Worm (Caenorhabditis elegans) whole organism, mixed stage, embryonic: ENCODE data around the gene ptc-1.

Experiments used
- nhr-12 ChIP-seq: fragments of 150-350 bp; optimal IDR thresholded peaks from 2 replicates; lab custom pipeline; 2014; ENCODE audit warnings: missing biosample characterization, missing genetic modification characterization
- unc-120 ChIP-seq: sonication (generic microtip); optimal IDR thresholded peaks from 2 replicates; lab custom pipeline; 2017; ENCODE audit warnings: missing genetic modification characterization, missing compliant biosample characterization; ENCODE audit not compliant: poor library complexity, severe bottlenecking

- TF ChIP-seq unc-120 (tag; lab: Kevin White, UChicago) (no peak), nhr-12 (no peak)
Measured at ce11 chrII:7854942-7855341, 38.1 kb upstream of the ptc-1 start, which contains the start of gene mdt-10.
